Fruit fly (Drosophila melanogaster) whole organism, embryonic: ENCODE measurements around the gene Tim17a1.
A peak's percentile ranks its signal among the peaks of the same experiment; 100 is the strongest.

ENCODE experiments used
- Adf1 ChIP-seq: fragments of 200-800 bp; sonication (Bioruptor generic); IDR thresholded peaks from 2 replicates; pipeline ENCODE4 v1.3.6; 2022; ENCODE audit warnings: missing biosample characterization, missing genetic modification characterization
- Aef1 ChIP-seq: fragments of 200-800 bp; sonication (Bioruptor generic); IDR thresholded peaks from 3 replicates; pipeline ENCODE4 v1.3.6; 2022; ENCODE audit warnings: missing biosample characterization, missing genetic modification characterization
- BEAF-32 ChIP-seq: fragments of 200-800 bp; sonication (Bioruptor generic); optimal IDR thresholded peaks from 3 replicates; lab custom pipeline; 2017; ENCODE audit warnings: missing biosample characterization, missing genetic modification characterization, mild to moderate bottlenecking, moderate library complexity, missing genetic modification reagents
- Bgb ChIP-seq: fragments of 200-800 bp; sonication (Bioruptor generic); IDR thresholded peaks from 2 replicates; pipeline ENCODE4 v1.3.6; 2022; ENCODE audit warnings: missing biosample characterization, missing genetic modification characterization; ENCODE audit not compliant: partially characterized antibody
- Bteb2 ChIP-seq: fragments of 200-800 bp; sonication (Bioruptor generic); optimal IDR thresholded peaks from 2 replicates; lab custom pipeline; 2016; ENCODE audit warnings: missing biosample characterization, missing genetic modification characterization
- CG10267 ChIP-seq: fragments of 200-800 bp; sonication (Bioruptor generic); optimal IDR thresholded peaks from 2 replicates; lab custom pipeline; 2018; ENCODE audit warnings: missing biosample characterization, mild to moderate bottlenecking, missing genetic modification characterization, moderate library complexity
- CG11504 ChIP-seq: fragments of 200-800 bp; sonication (Bioruptor generic); optimal IDR thresholded peaks from 3 replicates; lab custom pipeline; 2019; ENCODE audit warnings: missing biosample characterization, mild to moderate bottlenecking, missing genetic modification characterization, moderate library complexity
- CG11723 ChIP-seq: fragments of 200-800 bp; sonication (Bioruptor generic); optimal IDR thresholded peaks from 2 replicates; lab custom pipeline; 2017; ENCODE audit warnings: missing biosample characterization, mild to moderate bottlenecking, missing genetic modification characterization
- CG14710 ChIP-seq: fragments of 200-800 bp; sonication (Bioruptor generic); optimal IDR thresholded peaks from 3 replicates; lab custom pipeline; 2019; ENCODE audit warnings: missing biosample characterization, mild to moderate bottlenecking, missing genetic modification characterization, moderate library complexity
- CG14860 ChIP-seq: fragments of 200-800 bp; sonication (Bioruptor generic); IDR thresholded peaks from 3 replicates; pipeline ENCODE4 v1.3.6; 2022; ENCODE audit warnings: missing biosample characterization, missing genetic modification characterization; ENCODE audit not compliant: partially characterized antibody
- CG1603 ChIP-seq: fragments of 200-800 bp; sonication (Bioruptor generic); optimal IDR thresholded peaks from 2 replicates; lab custom pipeline; 2019; ENCODE audit warnings: missing biosample characterization, mild to moderate bottlenecking, missing genetic modification characterization, moderate library complexity
- CG2678 ChIP-seq: fragments of 200-800 bp; sonication (Bioruptor generic); optimal IDR thresholded peaks from 3 replicates; lab custom pipeline; 2019; ENCODE audit warnings: missing biosample characterization, mild to moderate bottlenecking, missing genetic modification characterization, moderate library complexity
- CG2712 ChIP-seq: fragments of 200-800 bp; optimal IDR thresholded peaks from 3 replicates; lab custom pipeline; 2019; ENCODE audit warnings: missing biosample characterization, mild to moderate bottlenecking, missing genetic modification characterization, moderate library complexity
- CG30403 ChIP-seq: fragments of 200-800 bp; sonication (Bioruptor generic); optimal IDR thresholded peaks from 3 replicates; lab custom pipeline; 2016; ENCODE audit warnings: missing biosample characterization, missing genetic modification characterization
- CG31441 ChIP-seq: fragments of 200-800 bp; sonication (Bioruptor generic); IDR thresholded peaks from 2 replicates; pipeline ENCODE4 v1.3.6; 2022; ENCODE audit warnings: missing biosample characterization, missing genetic modification characterization
- CG9215 ChIP-seq: fragments of 200-800 bp; sonication (Bioruptor generic); IDR thresholded peaks from 2 replicates; pipeline ENCODE4 v1.3.6; 2022; ENCODE audit warnings: missing biosample characterization, missing genetic modification characterization
- CG9797 ChIP-seq: fragments of 200-800 bp; sonication (Bioruptor generic); optimal IDR thresholded peaks from 3 replicates; lab custom pipeline; 2018; ENCODE audit warnings: missing biosample characterization, mild to moderate bottlenecking, missing genetic modification characterization
- CG9932 ChIP-seq: fragments of 200-800 bp; sonication (Bioruptor generic); IDR thresholded peaks from 2 replicates; pipeline ENCODE4 v1.3.6; 2022; ENCODE audit warnings: missing biosample characterization, missing genetic modification characterization
- CTCF ChIP-seq: fragments of 200-800 bp; sonication (Bioruptor generic); optimal IDR thresholded peaks from 2 replicates; lab custom pipeline; 2017; ENCODE audit warnings: missing biosample characterization, mild to moderate bottlenecking, missing genetic modification characterization, moderate library complexity
- Chrac-16 ChIP-seq: fragments of 200-800 bp; sonication (Bioruptor generic); optimal IDR thresholded peaks from 3 replicates; lab custom pipeline; 2016; ENCODE audit warnings: missing biosample characterization, missing genetic modification characterization
- D19A ChIP-seq: fragments of 200-800 bp; optimal IDR thresholded peaks from 3 replicates; lab custom pipeline; 2019; ENCODE audit warnings: missing biosample characterization, mild to moderate bottlenecking, missing genetic modification characterization, moderate library complexity
- Dek ChIP-seq: fragments of 200-800 bp; sonication (Bioruptor generic); optimal IDR thresholded peaks from 3 replicates; lab custom pipeline; 2019; ENCODE audit warnings: missing biosample characterization, mild to moderate bottlenecking, missing genetic modification characterization, moderate library complexity
- Doc3 ChIP-seq: fragments of 200-800 bp; sonication (Bioruptor generic); IDR thresholded peaks from 3 replicates; pipeline ENCODE4 v1.3.6; 2022; ENCODE audit warnings: missing biosample characterization, missing genetic modification characterization; ENCODE audit not compliant: partially characterized antibody
- Ets65A ChIP-seq: fragments of 200-800 bp; sonication (Bioruptor generic); peaks from one replicate; lab custom pipeline; 2016; ENCODE audit warnings: missing biosample characterization, missing genetic modification characterization
- Gug ChIP-seq: fragments of 200-800 bp; sonication (Bioruptor generic); IDR thresholded peaks from 4 replicates; pipeline ENCODE4 v1.3.6; 2022; ENCODE audit warnings: missing biosample characterization, missing genetic modification characterization
- Hsf ChIP-seq: fragments of 200-800 bp; sonication (Bioruptor generic); optimal IDR thresholded peaks from 3 replicates; lab custom pipeline; 2016; ENCODE audit warnings: missing biosample characterization, missing genetic modification characterization
- Jarid2 ChIP-seq: fragments of 200-800 bp; sonication (Bioruptor generic); optimal IDR thresholded peaks from 3 replicates; lab custom pipeline; 2017; ENCODE audit warnings: mild to moderate bottlenecking, missing biosample characterization, missing genetic modification reagents, missing genetic modification characterization
- MBD-R2 ChIP-seq: fragments of 200-800 bp; sonication (Bioruptor generic); IDR thresholded peaks from 2 replicates; pipeline ENCODE4 v1.3.6; 2022; ENCODE audit warnings: missing biosample characterization, missing genetic modification characterization
- Med ChIP-seq: fragments of 200-800 bp; sonication (Bioruptor generic); peaks from one replicate; lab custom pipeline; 2016; ENCODE audit warnings: missing biosample characterization, missing genetic modification characterization, mild to moderate bottlenecking, inconsistent platforms, moderate library complexity
- NC2α ChIP-seq: fragments of 200-800 bp; sonication (Bioruptor generic); optimal IDR thresholded peaks from 2 replicates; lab custom pipeline; 2016; ENCODE audit warnings: missing biosample characterization, missing genetic modification characterization
- NfI ChIP-seq: fragments of 200-800 bp; sonication (Bioruptor generic); optimal IDR thresholded peaks from 3 replicates; lab custom pipeline; 2018; ENCODE audit warnings: missing biosample characterization, mild to moderate bottlenecking, missing genetic modification characterization, moderate library complexity
- Optix ChIP-seq: fragments of 200-800 bp; sonication (Bioruptor generic); IDR thresholded peaks from 3 replicates; pipeline ENCODE4 v1.3.6; 2022; ENCODE audit warnings: missing biosample characterization, missing genetic modification characterization
- Spps ChIP-seq: fragments of 200-800 bp; sonication (Bioruptor generic); optimal IDR thresholded peaks from 2 replicates; lab custom pipeline; 2018; ENCODE audit warnings: missing biosample characterization, mild to moderate bottlenecking, missing genetic modification characterization
- Xbp1 ChIP-seq: fragments of 200-800 bp; sonication (Bioruptor generic); optimal IDR thresholded peaks from 3 replicates; lab custom pipeline; 2016; ENCODE audit warnings: missing biosample characterization, mild to moderate bottlenecking, missing genetic modification characterization
- ara ChIP-seq: fragments of 200-800 bp; sonication (Bioruptor generic); IDR thresholded peaks from 2 replicates; pipeline ENCODE4 v1.3.6; 2022; ENCODE audit warnings: missing biosample characterization, missing genetic modification characterization
- bbx ChIP-seq: fragments of 200-800 bp; sonication (Bioruptor generic); IDR thresholded peaks from 2 replicates; pipeline ENCODE4 v1.3.6; 2022; ENCODE audit warnings: missing biosample characterization, missing genetic modification characterization; ENCODE audit not compliant: partially characterized antibody
- caup ChIP-seq: fragments of 200-800 bp; sonication (Bioruptor generic); optimal IDR thresholded peaks from 3 replicates; lab custom pipeline; 2017; ENCODE audit warnings: missing biosample characterization, mild to moderate bottlenecking, missing genetic modification characterization, moderate library complexity; ENCODE audit not compliant: severe bottlenecking
- crp ChIP-seq, 2 experiments: fragments of 200-800 bp; sonication (Bioruptor generic); optimal IDR thresholded peaks; 2 replicates in 1 of 2; 3 replicates in 1 of 2; lab custom pipeline; 2017; ENCODE audit warnings: missing biosample characterization in 2 of 2, missing genetic modification characterization in 2 of 2, mild to moderate bottlenecking in 1 of 2, moderate library complexity in 1 of 2
- dysf ChIP-seq: fragments of 200-800 bp; sonication (Bioruptor generic); IDR thresholded peaks from 3 replicates; pipeline ENCODE4 v1.3.6; 2022; ENCODE audit warnings: missing biosample characterization, missing genetic modification characterization
- gfzf ChIP-seq: fragments of 200-800 bp; sonication (Bioruptor generic); optimal IDR thresholded peaks from 2 replicates; lab custom pipeline; 2016; ENCODE audit warnings: missing biosample characterization, mild to moderate bottlenecking, missing genetic modification characterization, moderate library complexity
- hbn ChIP-seq: fragments of 200-800 bp; sonication (Bioruptor generic); IDR thresholded peaks from 2 replicates; pipeline ENCODE4 v1.3.6; 2022; ENCODE audit warnings: missing biosample characterization, missing genetic modification characterization; ENCODE audit not compliant: partially characterized antibody
- kay ChIP-seq: fragments of 200-800 bp; sonication (Bioruptor generic); optimal IDR thresholded peaks from 2 replicates; lab custom pipeline; 2016; ENCODE audit warnings: missing biosample characterization, missing genetic modification characterization
- knrl ChIP-seq: fragments of 200-800 bp; sonication (Bioruptor generic); IDR thresholded peaks from 3 replicates; pipeline ENCODE4 v1.3.6; 2022; ENCODE audit warnings: missing biosample characterization, missing genetic modification characterization; ENCODE audit not compliant: partially characterized antibody
- lilli ChIP-seq: fragments of 200-800 bp; sonication (Bioruptor generic); optimal IDR thresholded peaks from 3 replicates; lab custom pipeline; 2016; ENCODE audit warnings: missing biosample characterization, missing genetic modification characterization
- mld ChIP-seq: fragments of 200-800 bp; sonication (Bioruptor generic); IDR thresholded peaks from 3 replicates; pipeline ENCODE4 v1.3.6; 2022; ENCODE audit warnings: missing biosample characterization, missing genetic modification characterization; ENCODE audit not compliant: partially characterized antibody
- pho ChIP-seq: fragments of 200-800 bp; sonication (Bioruptor generic); optimal IDR thresholded peaks from 2 replicates; lab custom pipeline; 2016; ENCODE audit warnings: missing biosample characterization, missing genetic modification characterization
- sc ChIP-seq, 3 experiments: fragments of >200 bp in 2 of 3; fragments of 200-800 bp in 1 of 3; sonication (Bioruptor generic) in 1 of 3; optimal IDR thresholded peaks; 2 replicates in 2 of 3; 3 replicates in 1 of 3; lab custom pipeline; 2017; ENCODE audit warnings: mild to moderate bottlenecking in 1 of 3, missing biosample characterization in 1 of 3, missing genetic modification characterization in 1 of 3, missing genetic modification reagents in 1 of 3
- sob ChIP-seq: fragments of 200-800 bp; sonication (Bioruptor generic); IDR thresholded peaks from 2 replicates; pipeline ENCODE4 v1.3.6; 2022; ENCODE audit warnings: missing biosample characterization, missing genetic modification characterization
- sqz ChIP-seq: fragments of 200-800 bp; sonication (Bioruptor generic); optimal IDR thresholded peaks from 3 replicates; lab custom pipeline; 2018; ENCODE audit warnings: missing biosample characterization, mild to moderate bottlenecking, missing genetic modification characterization

Gene Tim17a1

dm6 chr3R:12350497-12350896 lies 14.0 kb downstream of the Tim17a1 start, which contains the start of gene CG10038 (continued):
- peak in 1 of 2 experiments; percentile 23 for TF ChIP-seq crp (GFP tag; optimal IDR thresholded peaks at IDR 0.05; lab: Kevin White, UChicago)
- peak; percentile 62; the same call in 2 of the 4 replicates for TF ChIP-seq Gug (GFP tag; lab: Robert Waterston, UW)
- peak; percentile 63 for TF ChIP-seq CG30403
- TF ChIP-seq CG14710 (tag; lab: Kevin White, UChicago) = peak; percentile 52
- TF ChIP-seq Doc3 (GFP tag; lab: Robert Waterston, UW) = peak; percentile 91
- no peak for TF ChIP-seq Optix (GFP tag; lab: Robert Waterston, UW)
- peak; percentile 45 for TF ChIP-seq D19A (tag; lab: Kevin White, UChicago)
- peak; percentile 62 for TF ChIP-seq Xbp1
- no peak for TF ChIP-seq Bteb2 (GFP tag; lab: Kevin White, UChicago)
- peak; percentile 56; the same call in 1 of the 2 replicates for TF ChIP-seq sob (GFP tag; lab: Robert Waterston, UW)
- peak; percentile 31; the same call in 1 of the 3 replicates for TF ChIP-seq Aef1 (GFP tag; lab: Robert Waterston, UW)
- peak; percentile 82 for TF ChIP-seq CG9932
- TF ChIP-seq kay (GFP tag; lab: Kevin White, UChicago) = peak; percentile 14
- peak; percentile 59 for TF ChIP-seq lilli (GFP tag; lab: Kevin White, UChicago)
- peak; percentile 96 for TF ChIP-seq knrl
- TF ChIP-seq CG2678 (tag; lab: Kevin White, UChicago) = no peak
- peak; percentile 14 for TF ChIP-seq Jarid2 (GFP tag; lab: Kevin White, UChicago)
- peak; percentile 93 for TF ChIP-seq BEAF-32
- peak; percentile 80 for TF ChIP-seq CG14860 (GFP tag; lab: Robert Waterston, UW)
- peak; percentile 80; the same call in 2 of the 3 replicates for TF ChIP-seq mld (GFP tag; lab: Robert Waterston, UW)
- TF ChIP-seq gfzf (GFP tag; lab: Kevin White, UChicago) = peak; percentile 44
- peak; percentile 34 for TF ChIP-seq caup (GFP tag; lab: Kevin White, UChicago)
- no peak for TF ChIP-seq sc (optimal IDR thresholded peaks at IDR 0.05; lab: Kevin White, UChicago)
- TF ChIP-seq sc (GFP tag; optimal IDR thresholded peaks at IDR 0.05; lab: Kevin White, UChicago) = no peak
- peak; percentile 16 for TF ChIP-seq Chrac-16 (GFP tag; lab: Kevin White, UChicago)
- TF ChIP-seq CG31441 = peak; percentile 43; the same call in 1 of the 2 replicates
- peak; percentile 61 for TF ChIP-seq CG2712
- peak; percentile 88 for TF ChIP-seq Med (GFP tag; lab: Kevin White, UChicago)
- TF ChIP-seq CTCF = peak; percentile 96
- TF ChIP-seq hbn (GFP tag; lab: Robert Waterston, UW) = peak; percentile 90
- peak; percentile 69 for TF ChIP-seq CG1603
- TF ChIP-seq ara (GFP tag; lab: Robert Waterston, UW) = 0 out of 2 replicates have a peak, but pooled peaks have one; percentile 28
- TF ChIP-seq CG11504 = peak; percentile 61
- TF ChIP-seq CG11723 (GFP tag; lab: Kevin White, UChicago) = no peak
- TF ChIP-seq sqz (GFP tag; lab: Kevin White, UChicago) = peak; percentile 28
- TF ChIP-seq Hsf (GFP tag; lab: Kevin White, UChicago) = peak; percentile 44
- TF ChIP-seq Ets65A (GFP tag; lab: Kevin White, UChicago) = peak; percentile 93
- TF ChIP-seq Adf1 (GFP tag; lab: Robert Waterston, UW) = peak; percentile 25; the same call in 1 of the 2 replicates
- TF ChIP-seq NfI (GFP tag; lab: Kevin White, UChicago) = peak; percentile 48
- TF ChIP-seq Spps (tag; lab: Kevin White, UChicago) = no peak
- no peak for TF ChIP-seq NC2α
- peak; percentile 31 for TF ChIP-seq pho (GFP tag; lab: Kevin White, UChicago)
- peak; percentile 55 for TF ChIP-seq CG10267 (tag; lab: Kevin White, UChicago)
- no peak for TF ChIP-seq CG9215 (GFP tag; lab: Robert Waterston, UW)
- peak; percentile 100 for TF ChIP-seq MBD-R2 (GFP tag; lab: Robert Waterston, UW)
- peak; percentile 60 for TF ChIP-seq Dek (tag; lab: Kevin White, UChicago)
- peak; percentile 95 for TF ChIP-seq bbx (GFP tag; lab: Robert Waterston, UW)
- peak; percentile 97 for TF ChIP-seq Bgb (GFP tag; lab: Robert Waterston, UW)
- TF ChIP-seq CG9797 = peak; percentile 55
- 0 out of 3 replicates have a peak, but pooled peaks have one; percentile 37 for TF ChIP-seq dysf (GFP tag; lab: Robert Waterston, UW)
